Fruit fly (Drosophila melanogaster) whole organism, embryonic: ENCODE results near the gene CG10710.

Experiments used
- BEAF-32 ChIP-seq: fragments of 200-800 bp; sonication (Bioruptor generic); optimal IDR thresholded peaks from 3 replicates; lab custom pipeline; 2017; ENCODE audit warnings: missing biosample characterization, missing genetic modification characterization, mild to moderate bottlenecking, moderate library complexity, missing genetic modification reagents
- CG10321 ChIP-seq: fragments of 200-800 bp; sonication (Bioruptor generic); IDR thresholded peaks from 2 replicates; pipeline ENCODE4 v1.3.6; 2022; ENCODE audit warnings: missing biosample characterization, missing genetic modification characterization
- CG10366 ChIP-seq: fragments of 200-800 bp; sonication (Bioruptor generic); IDR thresholded peaks from 2 replicates; pipeline ENCODE4 v1.3.6; 2022; ENCODE audit warnings: missing biosample characterization, missing genetic modification characterization
- CG10462 ChIP-seq: fragments of 200-800 bp; sonication (Bioruptor generic); optimal IDR thresholded peaks from 2 replicates; lab custom pipeline; 2016; ENCODE audit warnings: missing biosample characterization, missing genetic modification characterization
- CG10565 ChIP-seq: fragments of 200-800 bp; sonication (Bioruptor generic); optimal IDR thresholded peaks from 3 replicates; lab custom pipeline; 2016; ENCODE audit warnings: missing biosample characterization, mild to moderate bottlenecking, missing genetic modification characterization
- CG10979 ChIP-seq: fragments of 200-800 bp; sonication (Bioruptor generic); optimal IDR thresholded peaks from 2 replicates; lab custom pipeline; 2018; ENCODE audit warnings: missing biosample characterization, mild to moderate bottlenecking, missing genetic modification characterization, moderate library complexity
- CG13287 ChIP-seq: fragments of 200-800 bp; sonication (Bioruptor generic); IDR thresholded peaks from 2 replicates; pipeline ENCODE4 v1.3.6; 2022; ENCODE audit warnings: missing biosample characterization, missing genetic modification characterization; ENCODE audit not compliant: partially characterized antibody
- CG13296 ChIP-seq: fragments of 200-800 bp; sonication (Bioruptor generic); optimal IDR thresholded peaks from 3 replicates; lab custom pipeline; 2018; ENCODE audit warnings: missing biosample characterization, mild to moderate bottlenecking, missing genetic modification characterization
- CG13894 ChIP-seq: fragments of 200-800 bp; sonication (Bioruptor generic); optimal IDR thresholded peaks from 3 replicates; lab custom pipeline; 2018; ENCODE audit warnings: missing biosample characterization, mild to moderate bottlenecking, missing genetic modification characterization, moderate library complexity
- CG14860 ChIP-seq: fragments of 200-800 bp; sonication (Bioruptor generic); IDR thresholded peaks from 3 replicates; pipeline ENCODE4 v1.3.6; 2022; ENCODE audit warnings: missing biosample characterization, missing genetic modification characterization; ENCODE audit not compliant: partially characterized antibody
- CG16779 ChIP-seq: fragments of 200-800 bp; sonication (Bioruptor generic); IDR thresholded peaks from 2 replicates; pipeline ENCODE4 v1.3.6; 2022; ENCODE audit warnings: missing biosample characterization, missing genetic modification characterization
- CG17802 ChIP-seq: fragments of 200-800 bp; sonication (Bioruptor generic); optimal IDR thresholded peaks from 2 replicates; lab custom pipeline; 2018; ENCODE audit warnings: missing biosample characterization, mild to moderate bottlenecking, missing genetic modification characterization, moderate library complexity
- CG17829 ChIP-seq: fragments of 200-800 bp; optimal IDR thresholded peaks from 2 replicates; lab custom pipeline; 2019; ENCODE audit warnings: missing biosample characterization, mild to moderate bottlenecking, missing genetic modification characterization, moderate library complexity
- CG18476 ChIP-seq: fragments of 200-800 bp; sonication (Bioruptor generic); optimal IDR thresholded peaks from 2 replicates; lab custom pipeline; 2016; ENCODE audit warnings: missing biosample characterization, mild to moderate bottlenecking, missing genetic modification characterization
- CG34422 ChIP-seq: fragments of 200-800 bp; sonication (Bioruptor generic); IDR thresholded peaks from 3 replicates; pipeline ENCODE4 v1.3.6; 2022; ENCODE audit warnings: missing biosample characterization, missing genetic modification characterization
- CG3847 ChIP-seq: fragments of 200-800 bp; sonication (Bioruptor generic); IDR thresholded peaks from 2 replicates; pipeline ENCODE4 v1.3.6; 2022; ENCODE audit warnings: missing biosample characterization, missing genetic modification characterization
- CG4424 ChIP-seq: fragments of 200-800 bp; sonication (Bioruptor generic); optimal IDR thresholded peaks from 3 replicates; lab custom pipeline; 2016; ENCODE audit warnings: missing biosample characterization, missing genetic modification characterization
- CG6272 ChIP-seq: fragments of 200-800 bp; sonication (Bioruptor generic); IDR thresholded peaks from 2 replicates; pipeline ENCODE4 v1.3.6; 2022; ENCODE audit warnings: missing biosample characterization, missing genetic modification characterization
- CG6791 ChIP-seq: fragments of 200-800 bp; sonication (Bioruptor generic); IDR thresholded peaks from 3 replicates; pipeline ENCODE4 v1.3.6; 2022; ENCODE audit warnings: missing biosample characterization, missing genetic modification characterization; ENCODE audit not compliant: partially characterized antibody
- CG7786 ChIP-seq: fragments of 200-800 bp; sonication (Bioruptor generic); optimal IDR thresholded peaks from 2 replicates; lab custom pipeline; 2016; ENCODE audit warnings: missing biosample characterization, missing genetic modification characterization
- CG8089 ChIP-seq: fragments of 200-800 bp; sonication (Bioruptor generic); optimal IDR thresholded peaks from 3 replicates; lab custom pipeline; 2016; ENCODE audit warnings: missing biosample characterization, missing genetic modification characterization
- CG8944 ChIP-seq: fragments of 200-800 bp; sonication (Bioruptor generic); optimal IDR thresholded peaks from 3 replicates; lab custom pipeline; 2016; ENCODE audit warnings: missing biosample characterization, missing genetic modification characterization
- CG9932 ChIP-seq: fragments of 200-800 bp; sonication (Bioruptor generic); IDR thresholded peaks from 2 replicates; pipeline ENCODE4 v1.3.6; 2022; ENCODE audit warnings: missing biosample characterization, missing genetic modification characterization
- Dip3 ChIP-seq: fragments of 200-800 bp; sonication (Bioruptor generic); optimal IDR thresholded peaks from 3 replicates; lab custom pipeline; 2016; ENCODE audit warnings: missing biosample characterization, missing genetic modification characterization
- Dll ChIP-seq: fragments of 200-800 bp; sonication (Bioruptor generic); IDR thresholded peaks from 4 replicates; pipeline ENCODE4 v1.3.6; 2022; ENCODE audit warnings: missing biosample characterization, missing genetic modification characterization; ENCODE audit not compliant: partially characterized antibody
- ERR ChIP-seq: fragments of 200-800 bp; sonication (Bioruptor generic); optimal IDR thresholded peaks from 2 replicates; lab custom pipeline; 2016; ENCODE audit warnings: missing biosample characterization, missing genetic modification characterization
- Ets97D ChIP-seq: fragments of 200-800 bp; sonication (Bioruptor generic); optimal IDR thresholded peaks from 3 replicates; lab custom pipeline; 2016; ENCODE audit warnings: missing biosample characterization, missing genetic modification characterization
- HLH54F ChIP-seq: fragments of 200-800 bp; sonication (Bioruptor generic); optimal IDR thresholded peaks from 3 replicates; lab custom pipeline; 2016; ENCODE audit warnings: missing biosample characterization, missing genetic modification characterization
- Hr51 ChIP-seq, 2 experiments: fragments of 200-800 bp; sonication (Bioruptor generic); optimal IDR thresholded peaks; 2 replicates in 1 of 2; 3 replicates in 1 of 2; lab custom pipeline; 2016 to 2018; ENCODE audit warnings: missing biosample characterization in 2 of 2, missing genetic modification characterization in 2 of 2, mild to moderate bottlenecking in 1 of 2, moderate library complexity in 1 of 2
- Hr78 ChIP-seq, 2 experiments: fragments of 200-800 bp in 1 of 2; fragments of >200 bp in 1 of 2; sonication (Bioruptor generic) in 1 of 2; optimal IDR thresholded peaks; 2 replicates each; lab custom pipeline; 2017 to 2019; ENCODE audit warnings: missing biosample characterization in 2 of 2, missing genetic modification characterization in 2 of 2, mild to moderate bottlenecking in 1 of 2, moderate library complexity in 1 of 2
- Hsf ChIP-seq: fragments of 200-800 bp; sonication (Bioruptor generic); optimal IDR thresholded peaks from 3 replicates; lab custom pipeline; 2016; ENCODE audit warnings: missing biosample characterization, missing genetic modification characterization
- Nf-YA ChIP-seq: fragments of 200-800 bp; sonication (Bioruptor generic); IDR thresholded peaks from 2 replicates; pipeline ENCODE4 v1.3.6; 2022; ENCODE audit warnings: missing biosample characterization, missing genetic modification characterization
- Ssrp ChIP-seq: fragments of 200-800 bp; sonication (Bioruptor generic); optimal IDR thresholded peaks from 2 replicates; lab custom pipeline; 2018; ENCODE audit warnings: missing biosample characterization, mild to moderate bottlenecking, missing genetic modification characterization, moderate library complexity
- ase ChIP-seq: fragments of 200-800 bp; sonication (Bioruptor generic); IDR thresholded peaks from 3 replicates; pipeline ENCODE4 v1.3.6; 2022; ENCODE audit warnings: missing biosample characterization, missing genetic modification characterization
- croc ChIP-seq: fragments of 200-800 bp; sonication (Bioruptor generic); conservative IDR thresholded peaks from 3 replicates; pipeline ENCODE4 v1.3.6; 2022; ENCODE audit warnings: missing biosample characterization, missing genetic modification characterization
- crp ChIP-seq, 2 experiments: fragments of 200-800 bp; sonication (Bioruptor generic); optimal IDR thresholded peaks; 2 replicates in 1 of 2; 3 replicates in 1 of 2; lab custom pipeline; 2017; ENCODE audit warnings: missing biosample characterization in 2 of 2, missing genetic modification characterization in 2 of 2, mild to moderate bottlenecking in 1 of 2, moderate library complexity in 1 of 2
- cwo ChIP-seq: fragments of 200-800 bp; sonication (Bioruptor generic); optimal IDR thresholded peaks from 3 replicates; lab custom pipeline; 2017; ENCODE audit warnings: missing biosample characterization, missing genetic modification characterization, mild to moderate bottlenecking, moderate library complexity, missing genetic modification reagents
- exex ChIP-seq: fragments of 200-800 bp; sonication (Bioruptor generic); optimal IDR thresholded peaks from 4 replicates; lab custom pipeline; 2018; ENCODE audit warnings: missing biosample characterization, mild to moderate bottlenecking, missing genetic modification characterization, moderate library complexity
- fd64A ChIP-seq: fragments of 200-800 bp; sonication (Bioruptor generic); optimal IDR thresholded peaks from 3 replicates; lab custom pipeline; 2018; ENCODE audit warnings: missing biosample characterization, mild to moderate bottlenecking, missing genetic modification characterization
- gsb-n ChIP-seq: fragments of 200-800 bp; sonication (Bioruptor generic); optimal IDR thresholded peaks from 3 replicates; lab custom pipeline; 2018; ENCODE audit warnings: missing biosample characterization, mild to moderate bottlenecking, missing genetic modification characterization
- hth ChIP-seq: fragments of >200 bp; optimal IDR thresholded peaks from 2 replicates; lab custom pipeline; 2017; ENCODE audit warnings: inconsistent platforms
- knrl ChIP-seq: fragments of 200-800 bp; sonication (Bioruptor generic); IDR thresholded peaks from 3 replicates; pipeline ENCODE4 v1.3.6; 2022; ENCODE audit warnings: missing biosample characterization, missing genetic modification characterization; ENCODE audit not compliant: partially characterized antibody
- lmd ChIP-seq: fragments of 200-800 bp; sonication (Bioruptor generic); IDR thresholded peaks from 2 replicates; pipeline ENCODE4 v1.3.6; 2022; ENCODE audit warnings: missing biosample characterization, missing genetic modification characterization
- nmo ChIP-seq: fragments of 200-800 bp; sonication (Bioruptor generic); optimal IDR thresholded peaks from 2 replicates; lab custom pipeline; 2018; ENCODE audit warnings: missing biosample characterization, mild to moderate bottlenecking, missing genetic modification characterization, moderate library complexity
- ro ChIP-seq: fragments of 200-800 bp; sonication (Bioruptor generic); IDR thresholded peaks from 2 replicates; pipeline ENCODE4 v1.3.6; 2022; ENCODE audit warnings: missing biosample characterization, missing genetic modification characterization
- sd ChIP-seq: fragments of 200-800 bp; sonication (Bioruptor generic); optimal IDR thresholded peaks from 3 replicates; lab custom pipeline; 2018; ENCODE audit warnings: missing biosample characterization, mild to moderate bottlenecking, missing genetic modification characterization, moderate library complexity
- wek ChIP-seq: fragments of 200-800 bp; sonication (Bioruptor generic); optimal IDR thresholded peaks from 3 replicates; lab custom pipeline; 2018; ENCODE audit warnings: missing biosample characterization, mild to moderate bottlenecking, missing genetic modification characterization, moderate library complexity
- z ChIP-seq: fragments of 200-800 bp; sonication (Bioruptor generic); IDR thresholded peaks from 3 replicates; pipeline ENCODE4 v1.3.6; 2022; ENCODE audit warnings: missing biosample characterization, missing genetic modification characterization

Gene CG10710

dm6 chr3L:13486041-13486859 is 33.2 kb downstream of the CG10710 start, which contains the start of the genes Abp1 and Tgi (continued):
- TF ChIP-seq CG17829 (tag; lab: Kevin White, UChicago) (peak; percentile 31), croc (no peak), Ssrp (tag; lab: Kevin White, UChicago) (no peak), CG8089 (GFP tag; lab: Kevin White, UChicago) (no peak), CG10462 (GFP tag; lab: Kevin White, UChicago) (no peak), CG7786 (GFP tag; lab: Kevin White, UChicago) (peak; percentile 55), CG18476 (GFP tag; lab: Kevin White, UChicago) (peak; percentile 10), CG13287 (GFP tag; lab: Robert Waterston, UW) (peak; percentile 80), nmo (GFP tag; lab: Kevin White, UChicago) (peak; percentile 49), CG13296 (GFP tag; lab: Kevin White, UChicago) (no peak), Dip3 (GFP tag; lab: Kevin White, UChicago) (no peak), exex (no peak), Hsf (GFP tag; lab: Kevin White, UChicago) (peak; percentile 35), CG10366 (GFP tag; lab: Robert Waterston, UW) (no peak; the same call in 1 of the 2 replicates), Dll (GFP tag; lab: Robert Waterston, UW) (peak; percentile 80), ase (GFP tag; lab: Robert Waterston, UW) (no peak), wek (GFP tag; lab: Kevin White, UChicago) (no peak), CG9932 (peak; percentile 88), gsb-n (tag; lab: Kevin White, UChicago) (peak; percentile 15), HLH54F (GFP tag; lab: Kevin White, UChicago) (peak; percentile 37), cwo (GFP tag; lab: Kevin White, UChicago) (no peak), CG10979 (tag; lab: Kevin White, UChicago) (no peak), CG16779 (GFP tag; lab: Robert Waterston, UW) (no peak), fd64A (GFP tag; lab: Kevin White, UChicago) (no peak), CG13894 (tag; lab: Kevin White, UChicago) (peak; percentile 32), ro (no peak), Hr78 (GFP tag; optimal IDR thresholded peaks at IDR 0.05; lab: Kevin White, UChicago) (no peak), CG4424 (no peak), CG34422 (peak; percentile 68; the same call in 1 of the 3 replicates), CG6791 (GFP tag; lab: Robert Waterston, UW) (peak; percentile 90), CG17802 (no peak), Hr51 (GFP tag; optimal IDR thresholded peaks at IDR 0.05; lab: Kevin White, UChicago) (peak in 1 of 2 experiments; percentile 40), CG10565 (GFP tag; lab: Kevin White, UChicago) (no peak), CG14860 (GFP tag; lab: Robert Waterston, UW) (peak; percentile 60), hth (lab: Kevin White, UChicago) (no peak), Nf-YA (no peak), CG6272 (0 out of 2 replicates have a peak, but pooled peaks have one; percentile 12), lmd (GFP tag; lab: Robert Waterston, UW) (no peak), Ets97D (GFP tag; lab: Kevin White, UChicago) (peak; percentile 62), sd (no peak), CG3847 (peak; percentile 67), CG10321 (no peak), ERR (GFP tag; lab: Kevin White, UChicago) (peak; percentile 2), crp (GFP tag; optimal IDR thresholded peaks at IDR 0.05; lab: Kevin White, UChicago) (no peak), CG8944 (peak; percentile 8), knrl (peak; percentile 79), BEAF-32 (GFP tag; lab: Kevin White, UChicago) (peak; percentile 91), z (GFP tag; lab: Robert Waterston, UW) (0 out of 3 replicates have a peak, but pooled peaks have one; percentile 49)
